Fruit fly (Drosophila melanogaster): Measurements from ENCODE around the gene CG12715.

The CG12715 gene

dm6 chrX:13094085-13094764 lies 39.1 kb upstream of the CG12715 start, which contains the start of gene CG2200 (continued):
- peak; percentile 26; the same call in 1 of the 2 replicates for TF ChIP-seq lmd (GFP tag; IDR thresholded peaks at IDR 0.05)
- no peak for TF ChIP-seq ftz-f1 (GFP tag; optimal IDR thresholded peaks at IDR 0.05)
- no peak for TF ChIP-seq Ets65A (GFP tag)
- TF ChIP-seq CG32532 (GFP tag; IDR thresholded peaks at IDR 0.05) = 0 out of 2 replicates have a peak, but pooled peaks have one; percentile 14
- no peak for TF ChIP-seq CG4360 (GFP tag; IDR thresholded peaks at IDR 0.05)
- TF ChIP-seq CG2129 (GFP tag; IDR thresholded peaks at IDR 0.05; ENCODE audit: partially characterized antibody) = peak; percentile 62
- no peak for TF ChIP-seq Ada2b (GFP tag; IDR thresholded peaks at IDR 0.05)
- TF ChIP-seq seq (GFP tag; IDR thresholded peaks at IDR 0.05) = no peak
- peak; percentile 19 for TF ChIP-seq CG7786 (GFP tag; optimal IDR thresholded peaks at IDR 0.05)
- TF ChIP-seq Mes4 (GFP tag; optimal IDR thresholded peaks at IDR 0.05) = no peak
- TF ChIP-seq en (GFP tag; optimal IDR thresholded peaks at IDR 0.05) = no peak
- TF ChIP-seq CG34376 (GFP tag; optimal IDR thresholded peaks at IDR 0.05) = peak; percentile 40
- TF ChIP-seq CG7372 (GFP tag; IDR thresholded peaks at IDR 0.05) = no peak
- TF ChIP-seq jumu (GFP tag; optimal IDR thresholded peaks at IDR 0.05) = no peak
- peak; percentile 18; the same call in 1 of the 2 replicates for TF ChIP-seq CG9215 (GFP tag; IDR thresholded peaks at IDR 0.05)
- TF ChIP-seq Dek (tag; optimal IDR thresholded peaks at IDR 0.05) = no peak
- no peak for TF ChIP-seq Hr39 (optimal IDR thresholded peaks at IDR 0.05)
- TF ChIP-seq CG10979 (tag; optimal IDR thresholded peaks at IDR 0.05) = peak; percentile 13
- no peak for TF ChIP-seq tio (GFP tag; optimal IDR thresholded peaks at IDR 0.05)
- TF ChIP-seq CG12769 (tag; optimal IDR thresholded peaks at IDR 0.05) = peak; percentile 71
- TF ChIP-seq bigmax (GFP tag; optimal IDR thresholded peaks at IDR 0.05) = no peak
- no peak for TF ChIP-seq cwo (GFP tag; optimal IDR thresholded peaks at IDR 0.05)
- peak; percentile 59 for TF ChIP-seq CG3995 (GFP tag; optimal IDR thresholded peaks at IDR 0.05)
- TF ChIP-seq CG11695 (GFP tag; IDR thresholded peaks at IDR 0.05) = no peak
- TF ChIP-seq CG31224 (GFP tag; IDR thresholded peaks at IDR 0.05) = no peak
- TF ChIP-seq jigr1 (GFP tag; IDR thresholded peaks at IDR 0.05) = no peak
- no peak for TF ChIP-seq CG8290 (GFP tag; optimal IDR thresholded peaks at IDR 0.05)
- peak in 1 of 2 experiments; percentile 67 for TF ChIP-seq CG8290 (tag; optimal IDR thresholded peaks at IDR 0.05)
- peak; percentile 85 for TF ChIP-seq sd (tag; optimal IDR thresholded peaks at IDR 0.05)
- no peak for TF ChIP-seq Fer2 (tag; optimal IDR thresholded peaks at IDR 0.05)
- TF ChIP-seq Trl (optimal IDR thresholded peaks at IDR 0.05) = no peak
- peak; percentile 13 for TF ChIP-seq Trl (GFP tag; optimal IDR thresholded peaks at IDR 0.05)
- TF ChIP-seq dmrt11E (tag; optimal IDR thresholded peaks at IDR 0.05) = no peak
- peak; percentile 80 for TF ChIP-seq bbx (GFP tag; IDR thresholded peaks at IDR 0.05; ENCODE audit: partially characterized antibody)
- TF ChIP-seq CG10543 (GFP tag; optimal IDR thresholded peaks at IDR 0.05) = no peak
- TF ChIP-seq sc (optimal IDR thresholded peaks at IDR 0.05) = no peak
- no peak for TF ChIP-seq sc (GFP tag; optimal IDR thresholded peaks at IDR 0.05)
- TF ChIP-seq CG11093 (GFP tag; IDR thresholded peaks at IDR 0.05) = no peak
- TF ChIP-seq B-H1 (GFP tag; IDR thresholded peaks at IDR 0.05) = peak; percentile 24; the same call in 1 of the 3 replicates
- TF ChIP-seq CG9932 (GFP tag; IDR thresholded peaks at IDR 0.05) = peak; percentile 54
- TF ChIP-seq CG33213 (GFP tag; optimal IDR thresholded peaks at IDR 0.05) = peak; percentile 13
- peak; percentile 65 for TF ChIP-seq row (GFP tag; IDR thresholded peaks at IDR 0.05)
- TF ChIP-seq crol (GFP tag; IDR thresholded peaks at IDR 0.05) = no peak
- TF ChIP-seq gce (GFP tag; IDR thresholded peaks at IDR 0.05) = no peak
